Fruit fly (Drosophila melanogaster) whole organism, prepupa: ENCODE data around the gene CG43246.

Source experiments
- Eip78C ChIP-seq: fragments of 200-800 bp; sonication (Bioruptor generic); peaks from one replicate; lab custom pipeline; 2016; ENCODE audit warnings: missing biosample characterization, missing genetic modification characterization
- net ChIP-seq: fragments of 200-800 bp; sonication (Bioruptor generic); optimal IDR thresholded peaks from 3 replicates; lab custom pipeline; 2016; ENCODE audit warnings: missing biosample characterization, missing genetic modification characterization
- vri ChIP-seq: fragments of 200-800 bp; sonication (Bioruptor generic); optimal IDR thresholded peaks from 3 replicates; lab custom pipeline; 2016; ENCODE audit warnings: missing biosample characterization, mild to moderate bottlenecking, missing genetic modification characterization

DNA sequence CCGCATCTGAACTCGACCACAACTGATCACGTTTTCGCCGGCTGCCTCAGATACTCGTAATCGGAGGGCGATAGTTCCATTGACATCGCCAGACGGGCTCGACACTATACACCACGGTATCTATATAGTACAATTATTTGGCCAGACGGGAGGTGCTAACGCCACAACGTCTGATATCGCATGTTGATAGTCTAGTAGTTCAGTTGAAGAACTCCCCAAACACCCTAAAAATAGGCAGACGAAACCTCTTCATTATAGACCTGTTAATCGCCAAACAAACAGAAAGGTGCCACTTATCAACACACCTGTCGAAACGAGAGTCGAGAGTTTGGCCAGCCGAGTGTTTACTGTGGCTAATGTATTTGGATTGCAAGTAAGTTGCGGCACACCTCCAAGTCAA lies 18.6 kb downstream of the CG43246 start:
- TF ChIP-seq vri (GFP tag; lab: Kevin White, UChicago), result no peak
- no peak for TF ChIP-seq net (GFP tag; lab: Kevin White, UChicago)
- peak; percentile 35 for TF ChIP-seq Eip78C (GFP tag; lab: Kevin White, UChicago)
